Worm (Caenorhabditis elegans): Measurements from ENCODE around the gene scl-17.

- no peak for TF ChIP-seq che-1 (tag; optimal IDR thresholded peaks at IDR 0.05)
- TF ChIP-seq C08G9.2 (tag; optimal IDR thresholded peaks at IDR 0.05) = no peak
- TF ChIP-seq rnt-1 (tag; optimal IDR thresholded peaks at IDR 0.05) = no peak
- TF ChIP-seq ama-1 (optimal IDR thresholded peaks at IDR 0.05) = no peak
- TF ChIP-seq elt-2 (tag; optimal IDR thresholded peaks at IDR 0.05) = no peak
- no peak for TF ChIP-seq hlh-15 (tag; optimal IDR thresholded peaks at IDR 0.05)
Measured at ce11 chrII:1419994-1420393, 25.0 kb upstream of the scl-17 start.
